Worm (Caenorhabditis elegans): ENCODE results near the gene T01G5.6.

T01G5.6 gene

DNA sequence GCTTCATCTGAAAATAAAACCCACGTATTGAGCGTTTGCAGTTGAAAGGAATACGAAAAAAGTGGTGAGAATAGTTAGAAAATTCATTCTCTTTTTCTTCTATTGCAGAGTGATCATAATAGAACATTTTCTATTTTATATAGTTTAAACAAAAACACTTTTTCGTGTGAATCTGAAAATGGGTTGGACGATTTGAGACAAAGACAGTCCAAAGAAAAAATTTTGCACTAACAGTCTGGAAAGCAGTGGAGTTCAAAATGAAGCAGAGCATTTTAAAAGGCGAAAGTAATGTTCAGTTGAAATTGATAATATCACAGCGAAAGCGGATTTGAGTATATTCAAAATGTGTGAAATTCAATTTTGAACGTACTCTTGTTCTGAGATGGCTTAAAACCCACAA lies 25.3 kb downstream of the T01G5.6 start, which contains the start of gene C01G10.18:
Gene C01G10.18 (minus strand): TSS at position 101 of the 400 bp plus-strand sequence.
- no peak for TF ChIP-seq ztf-11 (tag; optimal IDR thresholded peaks at IDR 0.05)

DNA sequence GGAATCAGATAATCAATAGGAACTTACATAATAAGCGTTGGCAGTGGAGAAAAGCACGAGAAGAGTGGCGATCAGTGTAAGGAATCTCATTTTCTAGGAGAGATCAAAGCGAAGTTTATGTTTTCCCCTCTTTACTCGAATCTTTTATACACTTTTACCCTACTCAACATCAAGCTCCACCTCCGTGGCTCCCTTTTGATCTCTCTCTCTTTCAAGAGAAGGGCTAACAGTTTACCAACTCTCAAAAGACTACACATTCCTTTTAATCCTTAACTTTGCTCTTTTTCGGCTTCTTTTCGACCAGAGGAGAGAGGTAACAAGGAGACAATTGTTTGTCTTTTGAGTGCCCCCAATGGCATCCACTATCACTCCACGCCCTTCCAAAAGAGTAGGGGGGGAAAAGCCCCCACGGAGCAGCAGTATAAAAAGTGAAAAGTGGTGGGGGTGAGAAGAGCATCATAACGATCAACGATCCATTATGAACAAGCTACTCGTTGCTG lies 26.6 kb downstream of the T01G5.6 start, which contains the start of the genes C01G10.15 and C01G10.6:
Gene C01G10.15 (minus strand): TSS at position 101 of the 500 bp plus-strand sequence.
Gene C01G10.6 (plus strand): TSS at position 450 of the 500 bp plus-strand sequence.
- no peak for TF ChIP-seq pqm-1 (tag; optimal IDR thresholded peaks at IDR 0.05)
- peak; percentile 39 for TF ChIP-seq lin-14 (GFP tag; optimal IDR thresholded peaks at IDR 0.05)
- TF ChIP-seq tbx-2 (tag; optimal IDR thresholded peaks at IDR 0.05) = peak; percentile 29
- peak; percentile 52 for TF ChIP-seq nhr-77 (tag; optimal IDR thresholded peaks at IDR 0.05)

DNA sequence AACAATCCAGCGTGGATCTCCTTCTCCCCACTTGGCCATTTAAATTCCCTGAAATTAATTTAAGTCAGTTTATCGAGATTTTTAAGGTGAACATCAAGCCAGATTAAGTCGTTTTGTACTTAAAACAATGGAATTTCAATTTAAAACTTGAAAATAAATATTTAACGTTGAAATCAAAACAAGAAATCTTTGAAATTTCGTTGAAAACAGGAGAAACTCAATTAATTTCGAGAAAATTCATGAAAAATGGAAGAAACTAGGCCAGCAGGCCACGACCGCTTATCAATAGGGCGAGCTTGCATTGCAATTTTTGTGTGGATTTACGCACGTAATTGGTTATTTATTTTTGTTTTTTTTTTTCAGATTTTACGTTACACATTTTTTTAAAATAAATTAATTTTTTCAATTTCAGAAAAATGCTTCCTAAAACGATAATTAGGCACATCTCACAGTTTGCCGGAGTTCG lies 28.5 kb downstream of the T01G5.6 start, which contains the start of the genes ahsa-1 and C01G10.7:
Gene ahsa-1 (minus strand): TSS at position 51 of the 466 bp plus-strand sequence.
Gene C01G10.7 (plus strand): TSS at position 413 of the 466 bp plus-strand sequence.
- TF ChIP-seq C04F5.9 (tag; optimal IDR thresholded peaks at IDR 0.05) = peak; percentile 88
- TF ChIP-seq fos-1 (tag; optimal IDR thresholded peaks at IDR 0.05) = peak; percentile 60
- peak; percentile 58 for TF ChIP-seq ceh-8 (GFP tag; optimal IDR thresholded peaks at IDR 0.05)
- TF ChIP-seq hpl-2 (GFP tag; optimal IDR thresholded peaks at IDR 0.05) = peak; percentile 60
- peak; percentile 25 for TF ChIP-seq ama-1 (optimal IDR thresholded peaks at IDR 0.05)
- no peak for TF ChIP-seq alr-1 (tag; optimal IDR thresholded peaks at IDR 0.05; ENCODE audit: borderline replicate concordance)
- TF ChIP-seq elt-2 (tag; optimal IDR thresholded peaks at IDR 0.05) = peak; percentile 69
- peak; percentile 61 for TF ChIP-seq jun-1 (tag; optimal IDR thresholded peaks at IDR 0.05)
- peak; percentile 96 for TF ChIP-seq nhr-71 (tag; optimal IDR thresholded peaks at IDR 0.05)
- peak; percentile 80 for TF ChIP-seq nhr-77 (tag; optimal IDR thresholded peaks at IDR 0.05)
- TF ChIP-seq unc-130 (tag; optimal IDR thresholded peaks at IDR 0.05) = peak; percentile 63
- TF ChIP-seq unc-98 (GFP tag; IDR thresholded peaks at IDR 0.05) = peak; percentile 87
- TF ChIP-seq mdl-1 (tag; optimal IDR thresholded peaks at IDR 0.05) = peak in 1 of 2 experiments; percentile 66
- no peak for TF ChIP-seq unc-62 (GFP tag; optimal IDR thresholded peaks at IDR 0.05)
- TF ChIP-seq irx-1 (tag; optimal IDR thresholded peaks at IDR 0.05) = peak; percentile 92
- TF ChIP-seq skn-1 (tag; optimal IDR thresholded peaks at IDR 0.05) = peak; percentile 74
- peak; percentile 75 for TF ChIP-seq lin-39 (tag; optimal IDR thresholded peaks at IDR 0.05)
- TF ChIP-seq sup-37 (GFP tag; optimal IDR thresholded peaks at IDR 0.05) = no peak
- peak; percentile 87 for TF ChIP-seq nhr-19 (GFP tag; conservative IDR thresholded peaks at IDR 0.05)
- TF ChIP-seq ztf-11 (tag; optimal IDR thresholded peaks at IDR 0.05) = peak in 1 of 2 experiments; percentile 94
- peak; percentile 91 for TF ChIP-seq sox-4 (tag; optimal IDR thresholded peaks at IDR 0.05)
- peak; percentile 83 to 91 (median 87) for TF ChIP-seq ceh-82 (tag; optimal IDR thresholded peaks at IDR 0.05)
- TF ChIP-seq unc-86 (tag; optimal IDR thresholded peaks at IDR 0.05) = peak; percentile 85
- TF ChIP-seq lin-35 (GFP tag; optimal IDR thresholded peaks at IDR 0.05) = peak; percentile 85 to 86
- peak; percentile 73 for TF ChIP-seq mab-9 (GFP tag; IDR thresholded peaks at IDR 0.05)
- peak; percentile 97 for TF ChIP-seq lir-3 (tag; optimal IDR thresholded peaks at IDR 0.05; ENCODE audit: poor library complexity)
- TF ChIP-seq efl-1 (optimal IDR thresholded peaks at IDR 0.05) = peak; percentile 84 to 85
- peak; percentile 83 to 97 for TF ChIP-seq efl-1 (GFP tag; optimal IDR thresholded peaks at IDR 0.05 in 1 of 2)
- peak; percentile 90 for TF ChIP-seq swsn-7 (tag; optimal IDR thresholded peaks at IDR 0.05)
- TF ChIP-seq C16A3.4 (tag; optimal IDR thresholded peaks at IDR 0.05) = peak; percentile 93
- TF ChIP-seq lin-13 (GFP tag; optimal IDR thresholded peaks at IDR 0.05) = peak; percentile 88
- peak; percentile 34 for TF ChIP-seq hlh-4 (tag; optimal IDR thresholded peaks at IDR 0.05)
- peak; percentile 33 for TF ChIP-seq zip-4 (GFP tag; optimal IDR thresholded peaks at IDR 0.05)
- TF ChIP-seq snu-23 (GFP tag; optimal IDR thresholded peaks at IDR 0.05) = peak; percentile 95
- no peak for TF ChIP-seq tlp-1 (tag; optimal IDR thresholded peaks at IDR 0.05)
- TF ChIP-seq nhr-76 (tag; optimal IDR thresholded peaks at IDR 0.05) = no peak
- peak; percentile 38 for TF ChIP-seq aly-2 (tag; optimal IDR thresholded peaks at IDR 0.05)
- TF ChIP-seq nhr-47 (tag; optimal IDR thresholded peaks at IDR 0.05) = peak; percentile 94
- no peak for TF ChIP-seq hlh-17 (GFP tag; optimal IDR thresholded peaks at IDR 0.05; ENCODE audit: borderline replicate concordance)
- TF ChIP-seq rnt-1 (tag; optimal IDR thresholded peaks at IDR 0.05) = peak; percentile 99
- TF ChIP-seq pax-3 (tag; optimal IDR thresholded peaks at IDR 0.05) = peak; percentile 99
- no peak for TF ChIP-seq mef-2 (tag; optimal IDR thresholded peaks at IDR 0.05)
- peak; percentile 87 for TF ChIP-seq isw-1 (GFP tag; IDR thresholded peaks at IDR 0.05)
- peak; percentile 95 for TF ChIP-seq lin-14 (GFP tag; optimal IDR thresholded peaks at IDR 0.05)
- peak; percentile 94 for TF ChIP-seq fkh-4 (tag; optimal IDR thresholded peaks at IDR 0.05; ENCODE audit: borderline replicate concordance)

Data from whole organism, L1 larva.